Worm (Caenorhabditis elegans) whole organism, L2 larva: ENCODE data around the gene daf-6.
A peak's percentile ranks its signal among the peaks of the same experiment; 100 is the strongest.

Experiments used
- C34F6.9 ChIP-seq: fragments of 150-350 bp; optimal IDR thresholded peaks from 2 replicates; lab custom pipeline; 2014; ENCODE audit warnings: missing biosample characterization, missing genetic modification characterization
- R02D3.7 ChIP-seq: fragments of 150-350 bp; optimal IDR thresholded peaks from 2 replicates; lab custom pipeline; 2014; ENCODE audit warnings: missing biosample characterization, missing genetic modification characterization
- Y55F3AM.14 ChIP-seq: fragments of 200-800 bp; sonication (Bioruptor generic); optimal IDR thresholded peaks from 2 replicates; lab custom pipeline; 2018; ENCODE audit warnings: mild to moderate bottlenecking, missing genetic modification characterization, missing compliant biosample characterization
- alr-1 ChIP-seq: fragments of 150-350 bp; optimal IDR thresholded peaks from 2 replicates; lab custom pipeline; 2014; ENCODE audit warnings: missing biosample characterization, missing genetic modification characterization
- aly-2 ChIP-seq: fragments of 150-350 bp; optimal IDR thresholded peaks from 2 replicates; lab custom pipeline; 2014; ENCODE audit warnings: missing biosample characterization, missing genetic modification characterization
- ama-1 ChIP-seq: fragments of 150-350 bp; optimal IDR thresholded peaks from 2 replicates; lab custom pipeline; 2018; ENCODE audit warnings: inconsistent platforms
- blmp-1 ChIP-seq: sonication (generic microtip); optimal IDR thresholded peaks from 2 replicates; lab custom pipeline; 2017; ENCODE audit warnings: missing genetic modification characterization, mild to moderate bottlenecking, missing compliant biosample characterization, antibody characterized with exemption, moderate library complexity; ENCODE audit not compliant: insufficient read depth
- ceh-16 ChIP-seq: fragments of 150-350 bp; optimal IDR thresholded peaks from 2 replicates; lab custom pipeline; 2014; ENCODE audit warnings: missing biosample characterization, missing genetic modification characterization
- ceh-82 ChIP-seq: fragments of 150-350 bp; optimal IDR thresholded peaks from 2 replicates; lab custom pipeline; 2014; ENCODE audit warnings: missing biosample characterization, missing genetic modification characterization
- crh-2 ChIP-seq: sonication (generic microtip); optimal IDR thresholded peaks from 2 replicates; lab custom pipeline; 2017; ENCODE audit warnings: missing biosample characterization, missing genetic modification characterization
- dmd-4 ChIP-seq: sonication (generic microtip); optimal IDR thresholded peaks from 2 replicates; lab custom pipeline; 2017; ENCODE audit warnings: missing biosample characterization, missing genetic modification characterization
- egl-27 ChIP-seq: sonication (generic microtip); optimal IDR thresholded peaks from 3 replicates; lab custom pipeline; 2017; ENCODE audit warnings: missing biosample characterization, missing genetic modification reagents, missing genetic modification characterization
- elt-1 ChIP-seq: fragments of 150-350 bp; optimal IDR thresholded peaks from 2 replicates; lab custom pipeline; 2014; ENCODE audit warnings: missing biosample characterization, missing genetic modification characterization
- elt-3 ChIP-seq: sonication (generic microtip); optimal IDR thresholded peaks from 2 replicates; lab custom pipeline; 2017; ENCODE audit warnings: missing biosample characterization, missing genetic modification characterization
- fos-1 ChIP-seq: fragments of 150-350 bp; optimal IDR thresholded peaks from 2 replicates; lab custom pipeline; 2014; ENCODE audit warnings: missing biosample characterization, missing genetic modification characterization
- lin-11 ChIP-seq: fragments of 150-350 bp; sonication (generic microtip); optimal IDR thresholded peaks from 2 replicates; lab custom pipeline; 2014; ENCODE audit warnings: missing biosample characterization, missing genetic modification characterization, inconsistent platforms, mixed read lengths
- lin-13 ChIP-seq: fragments of 150-350 bp; optimal IDR thresholded peaks from 2 replicates; lab custom pipeline; 2014; ENCODE audit warnings: missing biosample characterization, missing genetic modification reagents, missing genetic modification characterization
- lsy-2 ChIP-seq, 2 experiments: fragments of 150-350 bp in 1 of 2; sonication (generic microtip) in 1 of 2; optimal IDR thresholded peaks; 2 replicates each; lab custom pipeline; 2014 to 2017; ENCODE audit warnings: missing biosample characterization in 2 of 2, missing genetic modification characterization in 2 of 2
- mab-5 ChIP-seq: fragments of 150-350 bp; optimal IDR thresholded peaks from 2 replicates; lab custom pipeline; 2014; ENCODE audit warnings: missing biosample characterization, missing genetic modification characterization
- nhr-11 ChIP-seq: fragments of 150-350 bp; optimal IDR thresholded peaks from 2 replicates; lab custom pipeline; 2014; ENCODE audit warnings: missing biosample characterization, missing genetic modification characterization
- nhr-12 ChIP-seq: fragments of 150-350 bp; optimal IDR thresholded peaks from 2 replicates; lab custom pipeline; 2014; ENCODE audit warnings: missing biosample characterization, missing genetic modification characterization
- nhr-129 ChIP-seq: fragments of 150-350 bp; optimal IDR thresholded peaks from 2 replicates; lab custom pipeline; 2014; ENCODE audit warnings: missing biosample characterization, missing genetic modification characterization
- nhr-21 ChIP-seq: fragments of 150-350 bp; optimal IDR thresholded peaks from 2 replicates; lab custom pipeline; 2014; ENCODE audit warnings: missing biosample characterization, missing genetic modification characterization
- nhr-237 ChIP-seq: fragments of 150-350 bp; optimal IDR thresholded peaks from 2 replicates; lab custom pipeline; 2014; ENCODE audit warnings: missing biosample characterization, missing genetic modification characterization
- nhr-25 ChIP-seq: fragments of 150-350 bp; sonication (generic microtip); optimal IDR thresholded peaks from 3 replicates; lab custom pipeline; 2014; ENCODE audit warnings: missing biosample characterization, missing genetic modification characterization
- nhr-6 ChIP-seq: fragments of 150-350 bp; optimal IDR thresholded peaks from 2 replicates; lab custom pipeline; 2014; ENCODE audit warnings: missing biosample characterization, missing genetic modification characterization
- nhr-77 ChIP-seq: fragments of 150-350 bp; optimal IDR thresholded peaks from 2 replicates; lab custom pipeline; 2014; ENCODE audit warnings: missing biosample characterization, missing genetic modification characterization
- skn-1 ChIP-seq: sonication (generic microtip); optimal IDR thresholded peaks from 2 replicates; lab custom pipeline; 2017; ENCODE audit warnings: missing biosample characterization, missing genetic modification characterization
- sma-3 ChIP-seq: sonication (generic microtip); optimal IDR thresholded peaks from 2 replicates; lab custom pipeline; 2016; ENCODE audit warnings: missing genetic modification reagents, missing genetic modification characterization, missing compliant biosample characterization
- sma-9 ChIP-seq, 2 experiments: fragments of 150-350 bp in 1 of 2; sonication (generic microtip) in 1 of 2; optimal IDR thresholded peaks; 2 replicates each; lab custom pipeline; 2014 to 2016; ENCODE audit warnings: missing genetic modification characterization in 2 of 2, mild to moderate bottlenecking in 1 of 2, missing biosample characterization in 1 of 2, missing compliant biosample characterization in 1 of 2, missing genetic modification reagents in 1 of 2, moderate library complexity in 1 of 2
- unc-39 ChIP-seq: fragments of 150-350 bp; optimal IDR thresholded peaks from 2 replicates; lab custom pipeline; 2014; ENCODE audit warnings: missing biosample characterization, missing genetic modification characterization
- unc-55 ChIP-seq: fragments of 150-350 bp; sonication (generic microtip); optimal IDR thresholded peaks from 3 replicates; lab custom pipeline; 2014; ENCODE audit warnings: missing biosample characterization, missing genetic modification reagents, missing genetic modification characterization
- unc-62 ChIP-seq: fragments of 150-350 bp; optimal IDR thresholded peaks from 2 replicates; lab custom pipeline; 2014; ENCODE audit warnings: missing biosample characterization, missing genetic modification reagents, missing genetic modification characterization
- zag-1 ChIP-seq: fragments of 150-350 bp; optimal IDR thresholded peaks from 2 replicates; lab custom pipeline; 2014; ENCODE audit warnings: missing biosample characterization, missing genetic modification characterization
- ztf-11 ChIP-seq: sonication (generic microtip); optimal IDR thresholded peaks from 2 replicates; lab custom pipeline; 2017; ENCODE audit warnings: missing biosample characterization, missing genetic modification characterization
- ztf-4 ChIP-seq: fragments of 150-350 bp; optimal IDR thresholded peaks from 2 replicates; lab custom pipeline; 2014; ENCODE audit warnings: missing biosample characterization, missing genetic modification characterization

Gene daf-6

DNA sequence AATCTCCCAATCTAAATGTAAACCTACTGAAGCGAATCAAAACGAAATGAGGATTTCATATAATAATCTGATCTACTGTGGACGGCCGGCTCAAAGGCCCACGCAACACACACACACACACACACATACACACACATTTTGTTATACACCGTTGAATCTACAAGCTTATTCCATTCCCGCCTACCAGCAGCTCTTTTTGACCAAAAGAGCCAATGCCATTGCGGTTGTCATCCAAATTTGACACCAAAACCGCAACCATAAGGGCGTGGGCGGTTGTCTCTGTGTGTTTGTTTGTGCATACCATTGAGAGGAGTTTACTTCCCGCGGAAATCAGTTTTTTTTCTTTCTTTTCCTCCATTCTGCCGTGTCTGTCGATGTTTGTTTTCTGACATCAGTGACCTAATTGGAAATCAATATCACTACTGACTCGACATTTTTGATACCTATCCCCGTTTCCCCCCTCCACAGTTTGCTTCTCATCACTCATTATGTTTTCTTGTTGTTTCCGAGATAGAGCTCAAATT, 45.4 kb upstream of the daf-6 start:
- no peak for TF ChIP-seq lin-13 (GFP tag; lab: Kevin White, UChicago)
- no peak for TF ChIP-seq ztf-4 (tag; lab: Kevin White, UChicago)
- no peak for TF ChIP-seq R02D3.7 (tag; lab: Kevin White, UChicago)
- TF ChIP-seq ceh-82 (tag; lab: Kevin White, UChicago) = no peak
- no peak for TF ChIP-seq aly-2 (tag; lab: Kevin White, UChicago)
- TF ChIP-seq ama-1 = no peak
- no peak for TF ChIP-seq elt-3
- TF ChIP-seq elt-1 = no peak
- TF ChIP-seq mab-5 (tag; lab: Kevin White, UChicago) = no peak
- no peak for TF ChIP-seq C34F6.9 (tag; lab: Kevin White, UChicago)
- TF ChIP-seq alr-1 (tag; lab: Kevin White, UChicago) = no peak
- no peak for TF ChIP-seq nhr-21 (tag; lab: Kevin White, UChicago)

DNA sequence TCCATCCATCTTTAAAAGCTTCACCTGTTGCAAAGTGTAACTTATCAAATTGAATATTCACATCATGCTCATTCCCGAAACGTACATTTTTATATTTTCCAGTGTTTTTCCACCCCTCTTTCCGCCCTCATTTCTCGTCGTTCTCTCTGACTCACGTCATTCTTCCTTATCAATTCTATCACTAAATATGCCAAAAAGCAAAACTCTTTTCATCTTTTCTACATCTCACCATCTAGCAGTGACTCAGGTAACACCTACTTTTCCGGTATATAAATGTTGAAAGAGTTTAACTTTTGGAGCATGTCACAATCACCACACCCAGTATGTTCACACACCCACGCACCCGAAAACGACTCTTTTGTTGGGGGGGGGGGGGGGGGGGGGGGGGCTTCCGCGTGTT, 43.8 kb upstream of the daf-6 start:
- TF ChIP-seq fos-1 (tag; lab: Kevin White, UChicago) = peak; percentile 81
- TF ChIP-seq nhr-12 (tag; lab: Kevin White, UChicago) = no peak
- peak; percentile 14 for TF ChIP-seq sma-9 (GFP tag; optimal IDR thresholded peaks at IDR 0.05; lab: Kevin White, UChicago)
- no peak for TF ChIP-seq sma-9 (tag; optimal IDR thresholded peaks at IDR 0.05; lab: Kevin White, UChicago)
- TF ChIP-seq lsy-2 (tag; optimal IDR thresholded peaks at IDR 0.05; lab: Kevin White, UChicago) = no peak
- TF ChIP-seq, all 48 proteins: peak for 2

DNA sequence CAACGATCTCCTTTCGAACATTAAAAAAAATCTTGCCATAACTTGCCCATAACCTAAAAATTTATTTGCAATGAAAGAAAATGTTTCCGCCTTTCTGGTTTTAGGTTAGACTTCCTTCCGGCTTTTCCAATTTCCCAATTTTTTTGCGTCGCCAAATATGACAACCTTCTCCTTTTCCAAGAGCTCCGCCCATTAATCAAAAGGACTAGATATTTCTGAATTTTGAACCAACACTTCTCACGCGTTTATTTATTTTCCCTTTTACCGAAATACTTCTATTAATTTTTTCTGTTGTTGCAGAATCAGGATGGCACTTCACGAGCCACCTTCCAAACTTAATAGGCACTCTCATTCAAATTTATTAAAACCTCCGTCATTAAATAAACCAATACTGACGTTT, 42.7 kb upstream of the daf-6 start, which contains the start of gene egrh-1:
TSS of gene egrh-1 (plus strand) at position 301 of the 400 bp plus-strand sequence.
- no peak for TF ChIP-seq zag-1 (tag; lab: Kevin White, UChicago)
- no peak for TF ChIP-seq skn-1 (tag; lab: Kevin White, UChicago)
- TF ChIP-seq unc-62 (GFP tag; lab: Kevin White, UChicago) = no peak
- TF ChIP-seq nhr-6 (tag; lab: Kevin White, UChicago) = no peak
- TF ChIP-seq C34F6.9 (tag; lab: Kevin White, UChicago) = no peak
- no peak for TF ChIP-seq nhr-237 (tag; lab: Kevin White, UChicago)
- no peak for TF ChIP-seq lin-11 (tag; lab: Kevin White, UChicago)
- no peak for TF ChIP-seq nhr-129
- no peak for TF ChIP-seq nhr-11
- no peak for TF ChIP-seq Y55F3AM.14 (GFP tag; lab: Kevin White, UChicago)
- TF ChIP-seq, all 48 proteins: peak for 0

DNA sequence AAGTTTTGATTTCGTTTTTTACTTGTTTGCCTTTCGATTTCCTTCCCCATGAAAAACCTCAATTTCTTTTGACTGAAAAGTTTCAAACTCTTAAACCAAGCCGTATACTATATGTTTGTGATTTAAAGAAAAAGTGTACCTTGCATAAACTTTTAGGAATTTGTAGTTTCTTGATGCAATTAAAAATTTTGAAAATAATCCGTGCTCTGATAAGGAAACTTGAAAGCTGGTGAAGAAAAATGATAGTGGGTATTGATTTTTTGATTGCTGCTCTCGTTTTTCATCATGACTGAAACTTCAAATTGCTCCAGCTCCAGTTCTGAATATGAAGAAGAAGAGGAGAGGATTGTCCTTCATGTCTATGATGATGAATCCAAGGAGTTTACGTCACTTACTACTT, 39.2 kb upstream of the daf-6 start, which contains the start of gene acd-3:
TSS of gene acd-3 (plus strand) at position 222 of the 400 bp plus-strand sequence.
- TF ChIP-seq crh-2 = peak; percentile 34
- TF ChIP-seq nhr-11 = no peak
- TF ChIP-seq fos-1 (tag; lab: Kevin White, UChicago) = peak; percentile 50

DNA sequence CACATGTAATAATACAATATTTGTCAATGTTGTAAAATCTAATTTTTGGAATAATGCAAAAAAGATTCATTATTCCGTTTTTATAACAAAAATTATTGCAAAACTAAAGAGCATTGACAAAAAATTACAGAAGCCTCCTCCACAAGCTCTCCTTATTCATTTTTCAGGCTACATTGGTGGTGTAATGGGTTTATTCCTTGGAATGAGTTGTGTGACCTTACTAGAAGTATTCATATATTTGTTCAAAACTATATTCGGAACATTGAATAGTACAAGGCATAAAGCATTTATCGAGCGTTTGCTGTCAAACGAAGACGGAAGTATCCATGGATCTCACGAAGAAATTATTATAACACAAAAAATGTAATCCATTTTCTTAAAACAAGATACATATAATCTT, 36.4 kb upstream of the daf-6 start:
- TF ChIP-seq alr-1 (tag; lab: Kevin White, UChicago) (no peak), egl-27 (tag; lab: Kevin White, UChicago) (no peak), ceh-16 (no peak), unc-62 (GFP tag; lab: Kevin White, UChicago) (no peak), lsy-2 (tag; optimal IDR thresholded peaks at IDR 0.05; lab: Kevin White, UChicago) (no peak), blmp-1 (no peak), nhr-25 (no peak), sma-9 (GFP tag; optimal IDR thresholded peaks at IDR 0.05; lab: Kevin White, UChicago) (no peak), sma-9 (tag; optimal IDR thresholded peaks at IDR 0.05; lab: Kevin White, UChicago) (no peak), unc-55 (no peak), dmd-4 (tag; lab: Kevin White, UChicago) (no peak), unc-39 (tag; lab: Kevin White, UChicago) (no peak), ama-1 (no peak), sma-3 (GFP tag; lab: Kevin White, UChicago) (no peak), C34F6.9 (tag; lab: Kevin White, UChicago) (no peak), ztf-11 (tag; lab: Kevin White, UChicago) (no peak), nhr-77 (no peak), crh-2 (no peak)
